Fruit fly (Drosophila melanogaster) whole organism, embryonic: ENCODE data around the gene CG46311.

ENCODE experiments used
- Bgb ChIP-seq: fragments of 200-800 bp; sonication (Bioruptor generic); IDR thresholded peaks from 2 replicates; pipeline ENCODE4 v1.3.6; 2022; ENCODE audit warnings: missing biosample characterization, missing genetic modification characterization; ENCODE audit not compliant: partially characterized antibody
- CG10267 ChIP-seq: fragments of 200-800 bp; sonication (Bioruptor generic); optimal IDR thresholded peaks from 2 replicates; lab custom pipeline; 2018; ENCODE audit warnings: missing biosample characterization, mild to moderate bottlenecking, missing genetic modification characterization, moderate library complexity
- CG12659 ChIP-seq: fragments of 200-800 bp; sonication (Bioruptor generic); optimal IDR thresholded peaks from 3 replicates; lab custom pipeline; 2017; ENCODE audit warnings: mild to moderate bottlenecking, missing biosample characterization, missing genetic modification reagents, missing genetic modification characterization
- CG13624 ChIP-seq: fragments of 200-800 bp; sonication (Bioruptor generic); optimal IDR thresholded peaks from 2 replicates; lab custom pipeline; 2016; ENCODE audit warnings: missing biosample characterization, missing genetic modification characterization
- CG2202 ChIP-seq: fragments of 200-800 bp; sonication (Bioruptor generic); optimal IDR thresholded peaks from 2 replicates; lab custom pipeline; 2018; ENCODE audit warnings: missing biosample characterization, mild to moderate bottlenecking, missing genetic modification characterization
- CG2875 ChIP-seq: fragments of 200-800 bp; sonication (Bioruptor generic); optimal IDR thresholded peaks from 2 replicates; lab custom pipeline; 2017; ENCODE audit warnings: missing biosample characterization, mild to moderate bottlenecking, missing genetic modification characterization, missing genetic modification reagents
- CG31441 ChIP-seq: fragments of 200-800 bp; sonication (Bioruptor generic); IDR thresholded peaks from 2 replicates; pipeline ENCODE4 v1.3.6; 2022; ENCODE audit warnings: missing biosample characterization, missing genetic modification characterization
- CG3838 ChIP-seq: fragments of 200-800 bp; sonication (Bioruptor generic); optimal IDR thresholded peaks from 3 replicates; lab custom pipeline; 2016; ENCODE audit warnings: missing biosample characterization, missing genetic modification characterization
- CG4730 ChIP-seq: fragments of 200-800 bp; sonication (Bioruptor generic); IDR thresholded peaks from 2 replicates; pipeline ENCODE4 v1.3.6; 2022; ENCODE audit warnings: missing biosample characterization, missing genetic modification characterization
- CG6254 ChIP-seq: fragments of 200-800 bp; sonication (Bioruptor generic); optimal IDR thresholded peaks from 3 replicates; lab custom pipeline; 2017; ENCODE audit warnings: mild to moderate bottlenecking, missing biosample characterization, missing genetic modification reagents, missing genetic modification characterization
- CG7556 ChIP-seq: fragments of 200-800 bp; sonication (Bioruptor generic); optimal IDR thresholded peaks from 2 replicates; lab custom pipeline; 2017; ENCODE audit warnings: missing biosample characterization, mild to moderate bottlenecking, missing genetic modification characterization
- CG7928 ChIP-seq: fragments of 200-800 bp; sonication (Bioruptor generic); optimal IDR thresholded peaks from 2 replicates; lab custom pipeline; 2017; ENCODE audit warnings: missing biosample characterization, mild to moderate bottlenecking, missing genetic modification characterization
- CG7963 ChIP-seq: fragments of 200-800 bp; sonication (Bioruptor generic); IDR thresholded peaks from 3 replicates; pipeline ENCODE4 v1.3.6; 2022; ENCODE audit warnings: missing biosample characterization, missing genetic modification characterization; ENCODE audit not compliant: partially characterized antibody
- CG8281 ChIP-seq: fragments of 200-800 bp; sonication (Bioruptor generic); optimal IDR thresholded peaks from 2 replicates; lab custom pipeline; 2018; ENCODE audit warnings: missing biosample characterization, mild to moderate bottlenecking, missing genetic modification characterization, moderate library complexity
- CG8944 ChIP-seq: fragments of 200-800 bp; sonication (Bioruptor generic); optimal IDR thresholded peaks from 3 replicates; lab custom pipeline; 2016; ENCODE audit warnings: missing biosample characterization, missing genetic modification characterization
- CkIIα-i1 ChIP-seq: fragments of 200-800 bp; sonication (Bioruptor generic); IDR thresholded peaks from 2 replicates; pipeline ENCODE4 v1.3.6; 2022; ENCODE audit warnings: missing biosample characterization, missing genetic modification characterization
- Dll ChIP-seq: fragments of 200-800 bp; sonication (Bioruptor generic); IDR thresholded peaks from 4 replicates; pipeline ENCODE4 v1.3.6; 2022; ENCODE audit warnings: missing biosample characterization, missing genetic modification characterization; ENCODE audit not compliant: partially characterized antibody
- Doc3 ChIP-seq: fragments of 200-800 bp; sonication (Bioruptor generic); IDR thresholded peaks from 3 replicates; pipeline ENCODE4 v1.3.6; 2022; ENCODE audit warnings: missing biosample characterization, missing genetic modification characterization; ENCODE audit not compliant: partially characterized antibody
- Dref ChIP-seq: fragments of 200-800 bp; sonication (Bioruptor generic); IDR thresholded peaks from 2 replicates; pipeline ENCODE4 v1.3.6; 2022; ENCODE audit warnings: missing biosample characterization, missing genetic modification characterization
- Elba2 ChIP-seq: fragments of 200-800 bp; sonication (Bioruptor generic); optimal IDR thresholded peaks from 3 replicates; lab custom pipeline; 2016; ENCODE audit warnings: missing biosample characterization, missing genetic modification characterization
- HLH4C ChIP-seq: fragments of 200-800 bp; sonication (Bioruptor generic); IDR thresholded peaks from 3 replicates; pipeline ENCODE4 v1.3.6; 2022; ENCODE audit warnings: missing biosample characterization, missing genetic modification characterization; ENCODE audit not compliant: partially characterized antibody
- Hmx ChIP-seq: fragments of 200-800 bp; sonication (Bioruptor generic); optimal IDR thresholded peaks from 2 replicates; lab custom pipeline; 2016; ENCODE audit warnings: missing biosample characterization, missing genetic modification characterization
- Lhr ChIP-seq: fragments of 200-800 bp; sonication (Bioruptor generic); optimal IDR thresholded peaks from 3 replicates; lab custom pipeline; 2017; ENCODE audit warnings: mild to moderate bottlenecking, missing biosample characterization, missing genetic modification reagents, missing genetic modification characterization
- MESR4 ChIP-seq: fragments of 200-800 bp; sonication (Bioruptor generic); optimal IDR thresholded peaks from 2 replicates; lab custom pipeline; 2018; ENCODE audit warnings: missing biosample characterization, mild to moderate bottlenecking, missing genetic modification characterization, moderate library complexity
- Ravus ChIP-seq: fragments of 200-800 bp; sonication (Bioruptor generic); IDR thresholded peaks from 2 replicates; pipeline ENCODE4 v1.3.6; 2022; ENCODE audit warnings: missing biosample characterization, missing genetic modification characterization
- Sin3A ChIP-seq: fragments of >200 bp; optimal IDR thresholded peaks from 2 replicates; lab custom pipeline; 2018
- Spps ChIP-seq: fragments of 200-800 bp; sonication (Bioruptor generic); optimal IDR thresholded peaks from 2 replicates; lab custom pipeline; 2018; ENCODE audit warnings: missing biosample characterization, mild to moderate bottlenecking, missing genetic modification characterization
- cad ChIP-seq: fragments of >200 bp; optimal IDR thresholded peaks from 2 replicates; lab custom pipeline; 2017; ENCODE audit warnings: missing biosample characterization, missing genetic modification characterization
- chinmo ChIP-seq: fragments of 200-800 bp; sonication (Bioruptor generic); IDR thresholded peaks from 4 replicates; pipeline ENCODE4 v1.3.6; 2022; ENCODE audit warnings: missing biosample characterization, missing genetic modification characterization; ENCODE audit not compliant: partially characterized antibody
- ci ChIP-seq: fragments of 200-800 bp; sonication (Bioruptor generic); IDR thresholded peaks from 3 replicates; pipeline ENCODE4 v1.3.6; 2022; ENCODE audit warnings: missing biosample characterization, missing genetic modification characterization
- crc ChIP-seq: fragments of 200-800 bp; sonication (Bioruptor generic); optimal IDR thresholded peaks from 2 replicates; lab custom pipeline; 2016; ENCODE audit warnings: missing biosample characterization, missing genetic modification characterization
- dmrt99B ChIP-seq: fragments of 200-800 bp; sonication (Bioruptor generic); optimal IDR thresholded peaks from 2 replicates; lab custom pipeline; 2018; ENCODE audit warnings: missing biosample characterization, mild to moderate bottlenecking, missing genetic modification characterization, moderate library complexity
- ems ChIP-seq: fragments of 200-800 bp; sonication (Bioruptor generic); optimal IDR thresholded peaks from 3 replicates; lab custom pipeline; 2016; ENCODE audit warnings: missing biosample characterization, missing genetic modification characterization
- gfzf ChIP-seq: fragments of 200-800 bp; sonication (Bioruptor generic); optimal IDR thresholded peaks from 2 replicates; lab custom pipeline; 2016; ENCODE audit warnings: missing biosample characterization, mild to moderate bottlenecking, missing genetic modification characterization, moderate library complexity
- grn ChIP-seq: fragments of 200-800 bp; sonication (Bioruptor generic); optimal IDR thresholded peaks from 3 replicates; lab custom pipeline; 2017; ENCODE audit warnings: missing biosample characterization, missing genetic modification characterization
- gsb-n ChIP-seq: fragments of 200-800 bp; sonication (Bioruptor generic); optimal IDR thresholded peaks from 3 replicates; lab custom pipeline; 2018; ENCODE audit warnings: missing biosample characterization, mild to moderate bottlenecking, missing genetic modification characterization
- lab ChIP-seq: fragments of 200-800 bp; sonication (Bioruptor generic); optimal IDR thresholded peaks from 3 replicates; lab custom pipeline; 2017; ENCODE audit warnings: missing biosample characterization, missing genetic modification characterization, mild to moderate bottlenecking, moderate library complexity, missing genetic modification reagents
- nom ChIP-seq: fragments of 200-800 bp; sonication (Bioruptor generic); optimal IDR thresholded peaks from 2 replicates; lab custom pipeline; 2017; ENCODE audit warnings: missing biosample characterization, missing genetic modification characterization, mild to moderate bottlenecking, moderate library complexity, missing genetic modification reagents
- odd ChIP-seq: fragments of 200-800 bp; sonication (Bioruptor generic); optimal IDR thresholded peaks from 2 replicates; lab custom pipeline; 2017; ENCODE audit warnings: missing biosample characterization, mild to moderate bottlenecking, missing genetic modification characterization
- pnt ChIP-seq: fragments of 200-800 bp; sonication (Bioruptor generic); optimal IDR thresholded peaks from 3 replicates; lab custom pipeline; 2016; ENCODE audit warnings: missing biosample characterization, missing genetic modification characterization
- pzg ChIP-seq: fragments of 200-800 bp; sonication (Bioruptor generic); optimal IDR thresholded peaks from 3 replicates; lab custom pipeline; 2018; ENCODE audit warnings: missing biosample characterization, mild to moderate bottlenecking, missing genetic modification characterization, moderate library complexity
- ro ChIP-seq: fragments of 200-800 bp; sonication (Bioruptor generic); IDR thresholded peaks from 2 replicates; pipeline ENCODE4 v1.3.6; 2022; ENCODE audit warnings: missing biosample characterization, missing genetic modification characterization
- run ChIP-seq: fragments of 200-800 bp; sonication (Bioruptor generic); optimal IDR thresholded peaks from 3 replicates; lab custom pipeline; 2018; ENCODE audit warnings: missing biosample characterization, mild to moderate bottlenecking, missing genetic modification characterization
- scrt ChIP-seq: fragments of 200-800 bp; sonication (Bioruptor generic); optimal IDR thresholded peaks from 2 replicates; lab custom pipeline; 2018; ENCODE audit warnings: missing biosample characterization, mild to moderate bottlenecking, missing genetic modification characterization, moderate library complexity
- sima ChIP-seq: fragments of 200-800 bp; sonication (Bioruptor generic); optimal IDR thresholded peaks from 2 replicates; lab custom pipeline; 2016; ENCODE audit warnings: missing biosample characterization, missing genetic modification characterization
- sr ChIP-seq: fragments of 200-800 bp; sonication (Bioruptor generic); IDR thresholded peaks from 3 replicates; pipeline ENCODE4 v1.3.6; 2022; ENCODE audit warnings: missing biosample characterization, missing genetic modification characterization
- toy ChIP-seq: fragments of 200-800 bp; sonication (Bioruptor generic); IDR thresholded peaks from 2 replicates; pipeline ENCODE4 v1.3.6; 2022; ENCODE audit warnings: missing biosample characterization, missing genetic modification characterization
- ttk ChIP-seq: fragments of 200-800 bp; sonication (Bioruptor generic); IDR thresholded peaks from 2 replicates; pipeline ENCODE4 v2.1.2; 2022; ENCODE audit warnings: missing biosample characterization, missing genetic modification characterization
- usp ChIP-seq: fragments of >200 bp; optimal IDR thresholded peaks from 2 replicates; lab custom pipeline; 2017; ENCODE audit warnings: missing biosample characterization, missing genetic modification characterization
- zen ChIP-seq: fragments of 200-800 bp; sonication (Bioruptor generic); optimal IDR thresholded peaks from 3 replicates; lab custom pipeline; 2018; ENCODE audit warnings: missing biosample characterization, mild to moderate bottlenecking, missing genetic modification characterization, moderate library complexity
- zen2 ChIP-seq: fragments of 200-800 bp; sonication (Bioruptor generic); IDR thresholded peaks from 3 replicates; pipeline ENCODE4 v1.3.6; 2022; ENCODE audit warnings: missing biosample characterization, missing genetic modification characterization; ENCODE audit not compliant: partially characterized antibody

CG46311 gene

DNA sequence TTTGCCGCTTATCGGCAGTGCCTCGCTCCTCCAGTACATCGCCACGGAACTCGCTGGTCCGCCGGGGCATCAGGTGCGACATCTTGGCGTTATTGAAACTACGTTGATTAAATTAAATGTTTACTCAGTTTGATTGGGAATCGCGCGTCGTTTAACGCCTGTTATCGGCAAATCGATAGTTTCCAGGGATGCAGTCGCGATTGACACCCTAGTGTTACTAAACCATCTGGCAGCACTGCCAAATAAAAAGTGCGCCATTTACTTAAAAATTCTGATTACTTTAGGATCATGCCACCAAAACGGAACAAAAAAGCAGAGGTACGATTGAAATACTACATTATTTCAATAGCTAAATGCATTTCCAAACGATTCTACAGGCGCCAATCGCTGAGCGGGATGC lies 48.3 kb downstream of the CG46311 start, which contains the start of the genes Ndc80 and BthD (continued):
- TF ChIP-seq CG7963 (GFP tag; lab: Robert Waterston, UW) (0 out of 3 replicates have a peak, but pooled peaks have one; percentile 19), Dref (peak; percentile 93), CG8944 (GFP tag; lab: Kevin White, UChicago) (no peak), ttk (no peak), Dll (peak; percentile 63; the same call in 3 of the 4 replicates), MESR4 (GFP tag; lab: Kevin White, UChicago) (peak; percentile 26), Hmx (no peak), lab (no peak), CG12659 (GFP tag; lab: Kevin White, UChicago) (peak; percentile 12), sima (GFP tag; lab: Kevin White, UChicago) (no peak), CG8281 (no peak), sr (GFP tag; lab: Robert Waterston, UW) (no peak), crc (no peak), gfzf (peak; percentile 39), cad (GFP tag; lab: Kevin White, UChicago) (no peak), Spps (tag; lab: Kevin White, UChicago) (no peak), dmrt99B (tag; lab: Kevin White, UChicago) (no peak), toy (no peak), ems (GFP tag; lab: Kevin White, UChicago) (no peak), pnt (GFP tag; lab: Kevin White, UChicago) (no peak), CG10267 (tag; lab: Kevin White, UChicago) (no peak), usp (GFP tag; lab: Kevin White, UChicago) (no peak), CG4730 (GFP tag; lab: Robert Waterston, UW) (no peak), chinmo (GFP tag; lab: Robert Waterston, UW) (no peak), Doc3 (GFP tag; lab: Robert Waterston, UW) (0 out of 3 replicates have a peak, but pooled peaks have one; percentile 20), zen2 (0 out of 3 replicates have a peak, but pooled peaks have one; percentile 31), CG6254 (GFP tag; lab: Kevin White, UChicago) (no peak), CG2202 (tag; lab: Kevin White, UChicago) (no peak), HLH4C (GFP tag; lab: Robert Waterston, UW) (peak; percentile 55; the same call in 2 of the 3 replicates), ro (GFP tag; lab: Robert Waterston, UW) (no peak), nom (GFP tag; lab: Kevin White, UChicago) (no peak), scrt (GFP tag; lab: Kevin White, UChicago) (no peak), CG7556 (GFP tag; lab: Kevin White, UChicago) (no peak), grn (GFP tag; lab: Kevin White, UChicago) (no peak), gsb-n (tag; lab: Kevin White, UChicago) (no peak), CG31441 (no peak), CkIIα-i1 (GFP tag; lab: Robert Waterston, UW) (no peak), Lhr (peak; percentile 22), CG2875 (GFP tag; lab: Kevin White, UChicago) (no peak), Elba2 (no peak), Sin3A (peak; percentile 49), Bgb (GFP tag; lab: Robert Waterston, UW) (peak; percentile 72), CG7928 (GFP tag; lab: Kevin White, UChicago) (peak; percentile 90), odd (no peak), zen (tag; lab: Kevin White, UChicago) (no peak), pzg (GFP tag; lab: Kevin White, UChicago) (peak; percentile 85), ci (GFP tag; lab: Robert Waterston, UW) (peak; percentile 19; the same call in 1 of the 3 replicates), Ravus (no peak), run (tag; lab: Kevin White, UChicago) (no peak), CG13624 (GFP tag; lab: Kevin White, UChicago) (peak; percentile 48), CG3838 (GFP tag; lab: Kevin White, UChicago) (no peak)
